Worm (Caenorhabditis elegans) whole organism, L1 larva: ENCODE results near the gene T09F3.5.

Experiments used
- C34B4.2 ChIP-seq: sonication (generic microtip); optimal IDR thresholded peaks from 2 replicates; lab custom pipeline; 2017; ENCODE audit warnings: mild to moderate bottlenecking, missing genetic modification characterization, missing compliant biosample characterization
- F16B12.6 ChIP-seq: fragments of 150-350 bp; optimal IDR thresholded peaks from 2 replicates; lab custom pipeline; 2014; ENCODE audit warnings: missing biosample characterization, missing genetic modification characterization
- Y116A8C.19 ChIP-seq: sonication (generic microtip); optimal IDR thresholded peaks from 2 replicates; lab custom pipeline; 2016; ENCODE audit warnings: missing compliant biosample characterization, missing genetic modification characterization, borderline replicate concordance
- aha-1 ChIP-seq: fragments of 150-350 bp; optimal IDR thresholded peaks from 2 replicates; lab custom pipeline; 2014; ENCODE audit warnings: missing biosample characterization, missing genetic modification characterization
- aly-2 ChIP-seq: fragments of 150-350 bp; optimal IDR thresholded peaks from 2 replicates; lab custom pipeline; 2014; ENCODE audit warnings: missing biosample characterization, missing genetic modification characterization
- ama-1 ChIP-seq: fragments of 150-350 bp; optimal IDR thresholded peaks from 2 replicates; lab custom pipeline; 2014
- ceh-63 ChIP-seq: fragments of 200-800 bp; sonication (Bioruptor generic); optimal IDR thresholded peaks from 2 replicates; lab custom pipeline; 2018; ENCODE audit warnings: mild to moderate bottlenecking, missing genetic modification characterization, missing compliant biosample characterization
- ceh-8 ChIP-seq: fragments of 200-800 bp; sonication (Bioruptor generic); optimal IDR thresholded peaks from 2 replicates; lab custom pipeline; 2018; ENCODE audit warnings: mild to moderate bottlenecking, missing genetic modification characterization, moderate library complexity, missing compliant biosample characterization
- ceh-88 ChIP-seq: fragments of 200-800 bp; sonication (Bioruptor generic); IDR thresholded peaks from 2 replicates; pipeline ENCODE4 v1.3.6; 2022; ENCODE audit warnings: missing genetic modification characterization, missing compliant biosample characterization
- ces-1 ChIP-seq: fragments of 150-350 bp; optimal IDR thresholded peaks from 2 replicates; lab custom pipeline; 2014; ENCODE audit warnings: missing biosample characterization, missing genetic modification reagents, missing genetic modification characterization
- dpl-1 ChIP-seq, 3 experiments: fragments of 150-350 bp in 2 of 3; sonication (generic microtip) in 1 of 3; optimal IDR thresholded peaks; 2 replicates each; lab custom pipeline; 2014 to 2017; ENCODE audit warnings: missing biosample characterization in 3 of 3, missing genetic modification characterization in 3 of 3, missing genetic modification reagents in 3 of 3
- dsc-1 ChIP-seq: sonication (generic microtip); optimal IDR thresholded peaks from 2 replicates; lab custom pipeline; 2016; ENCODE audit warnings: mild to moderate bottlenecking, missing genetic modification characterization, missing compliant biosample characterization
- egl-13 ChIP-seq: sonication (generic microtip); optimal IDR thresholded peaks from 2 replicates; lab custom pipeline; 2016; ENCODE audit warnings: missing genotype, missing genetic modification reagents, missing genetic modification characterization, missing compliant biosample characterization
- egl-27 ChIP-seq, 2 experiments: fragments of 150-350 bp in 1 of 2; sonication (generic microtip); optimal IDR thresholded peaks; 3 replicates each; lab custom pipeline; 2017 to 2018; ENCODE audit warnings: missing biosample characterization in 2 of 2, missing genetic modification characterization in 2 of 2, missing genetic modification reagents in 2 of 2
- elt-3 ChIP-seq, 6 experiments: fragments of 150-350 bp in 1 of 6; sonication (generic microtip); optimal IDR thresholded peaks; 2 replicates each; lab custom pipeline; 2017 to 2018; ENCODE audit warnings: missing biosample characterization in 6 of 6, missing genetic modification characterization in 6 of 6, inconsistent platforms in 1 of 6
- fkh-10 ChIP-seq: sonication (generic microtip); optimal IDR thresholded peaks from 2 replicates; lab custom pipeline; 2017; ENCODE audit warnings: missing biosample characterization, missing genetic modification reagents, missing genetic modification characterization
- hlh-4 ChIP-seq: sonication (generic microtip); optimal IDR thresholded peaks from 2 replicates; lab custom pipeline; 2016; ENCODE audit warnings: mild to moderate bottlenecking, missing genetic modification characterization, missing compliant biosample characterization
- hpl-2 ChIP-seq: fragments of 150-350 bp; optimal IDR thresholded peaks from 2 replicates; lab custom pipeline; 2014; ENCODE audit warnings: missing biosample characterization, missing genetic modification reagents, missing genetic modification characterization
- irx-1 ChIP-seq: sonication (generic microtip); optimal IDR thresholded peaks from 2 replicates; lab custom pipeline; 2016; ENCODE audit warnings: missing genetic modification characterization, missing compliant biosample characterization
- isw-1 ChIP-seq: fragments of 200-800 bp; sonication (Bioruptor generic); IDR thresholded peaks from 2 replicates; pipeline ENCODE4 v1.3.6; 2022; ENCODE audit warnings: missing genetic modification characterization, missing compliant biosample characterization
- jun-1 ChIP-seq: fragments of 150-350 bp; optimal IDR thresholded peaks from 2 replicates; lab custom pipeline; 2014; ENCODE audit warnings: missing biosample characterization, missing genetic modification reagents, missing genetic modification characterization
- lin-13 ChIP-seq: fragments of 150-350 bp; optimal IDR thresholded peaks from 2 replicates; lab custom pipeline; 2014; ENCODE audit warnings: missing biosample characterization, missing genetic modification reagents, missing genetic modification characterization
- lin-14 ChIP-seq: fragments of 200-800 bp; sonication (Bioruptor generic); optimal IDR thresholded peaks from 2 replicates; lab custom pipeline; 2018; ENCODE audit warnings: mild to moderate bottlenecking, missing genetic modification characterization, moderate library complexity, missing compliant biosample characterization
- lin-15B ChIP-seq: fragments of 150-350 bp; sonication (generic microtip); optimal IDR thresholded peaks from 3 replicates; lab custom pipeline; 2014; ENCODE audit warnings: missing biosample characterization, missing genetic modification characterization
- lir-3 ChIP-seq: sonication (generic microtip); optimal IDR thresholded peaks from 2 replicates; lab custom pipeline; 2016; ENCODE audit warnings: mild to moderate bottlenecking, missing genetic modification characterization, moderate library complexity, missing compliant biosample characterization; ENCODE audit not compliant: poor library complexity
- lsy-2 ChIP-seq, 2 experiments: fragments of 150-350 bp; optimal IDR thresholded peaks; 2 replicates each; lab custom pipeline; 2014; ENCODE audit warnings: missing biosample characterization in 2 of 2, missing genetic modification characterization in 2 of 2
- mab-9 ChIP-seq: fragments of 200-800 bp; sonication (Bioruptor generic); IDR thresholded peaks from 2 replicates; pipeline ENCODE4 v1.3.6; 2022; ENCODE audit warnings: missing genetic modification reagents, missing genetic modification characterization, missing compliant biosample characterization
- mdl-1 ChIP-seq, 2 experiments: fragments of 150-350 bp; optimal IDR thresholded peaks; 2 replicates each; lab custom pipeline; 2014 to 2017; ENCODE audit warnings: missing biosample characterization in 2 of 2, missing genetic modification characterization in 2 of 2, inconsistent platforms in 1 of 2
- mef-2 ChIP-seq: fragments of 150-350 bp; optimal IDR thresholded peaks from 2 replicates; lab custom pipeline; 2014; ENCODE audit warnings: missing biosample characterization, missing genetic modification characterization
- nhr-11 ChIP-seq: fragments of 150-350 bp; optimal IDR thresholded peaks from 2 replicates; lab custom pipeline; 2014; ENCODE audit warnings: missing biosample characterization, missing genetic modification characterization
- nhr-20 ChIP-seq: sonication (generic microtip); optimal IDR thresholded peaks from 2 replicates; lab custom pipeline; 2016; ENCODE audit warnings: mild to moderate bottlenecking, missing genetic modification characterization, missing compliant biosample characterization
- nhr-28 ChIP-seq: fragments of 150-350 bp; optimal IDR thresholded peaks from 2 replicates; lab custom pipeline; 2014; ENCODE audit warnings: missing biosample characterization, missing genetic modification characterization
- nhr-71 ChIP-seq: sonication (generic microtip); optimal IDR thresholded peaks from 2 replicates; lab custom pipeline; 2016; ENCODE audit warnings: mild to moderate bottlenecking, missing genetic modification characterization, moderate library complexity, missing compliant biosample characterization
- nhr-84 ChIP-seq: sonication (generic microtip); optimal IDR thresholded peaks from 2 replicates; lab custom pipeline; 2017; ENCODE audit warnings: missing biosample characterization, missing genetic modification characterization
- nhr-90 ChIP-seq: sonication (generic microtip); optimal IDR thresholded peaks from 2 replicates; lab custom pipeline; 2016; ENCODE audit warnings: mild to moderate bottlenecking, missing genetic modification characterization, missing compliant biosample characterization; ENCODE audit not compliant: poor library complexity
- pag-3 ChIP-seq: sonication (generic microtip); optimal IDR thresholded peaks from 2 replicates; lab custom pipeline; 2017; ENCODE audit warnings: missing genetic modification characterization, mild to moderate bottlenecking, missing compliant biosample characterization, antibody characterized with exemption, borderline replicate concordance; ENCODE audit not compliant: insufficient read depth
- pqm-1 ChIP-seq: sonication (generic microtip); optimal IDR thresholded peaks from 3 replicates; lab custom pipeline; 2017; ENCODE audit warnings: missing biosample characterization, missing genetic modification characterization
- rnt-1 ChIP-seq: sonication (generic microtip); optimal IDR thresholded peaks from 2 replicates; lab custom pipeline; 2016; ENCODE audit warnings: mild to moderate bottlenecking, missing genetic modification characterization, moderate library complexity, missing compliant biosample characterization
- skn-1 ChIP-seq: fragments of 150-350 bp; optimal IDR thresholded peaks from 2 replicates; lab custom pipeline; 2014; ENCODE audit warnings: missing biosample characterization, missing genetic modification characterization
- snpc-4 ChIP-seq: fragments of 150-350 bp; optimal IDR thresholded peaks from 2 replicates; lab custom pipeline; 2014; ENCODE audit warnings: missing biosample characterization, missing genetic modification characterization
- sox-4 ChIP-seq: sonication (generic microtip); optimal IDR thresholded peaks from 2 replicates; lab custom pipeline; 2016; ENCODE audit warnings: missing genetic modification characterization, missing compliant biosample characterization
- sup-37 ChIP-seq: fragments of 200-800 bp; sonication (Bioruptor generic); optimal IDR thresholded peaks from 2 replicates; lab custom pipeline; 2018; ENCODE audit warnings: mild to moderate bottlenecking, missing genetic modification characterization, missing compliant biosample characterization
- tbx-2 ChIP-seq: sonication (generic microtip); optimal IDR thresholded peaks from 2 replicates; lab custom pipeline; 2016; ENCODE audit warnings: missing genetic modification characterization, missing compliant biosample characterization
- unc-130 ChIP-seq: fragments of 150-350 bp; optimal IDR thresholded peaks from 2 replicates; lab custom pipeline; 2017; ENCODE audit warnings: missing biosample characterization, missing genetic modification characterization, inconsistent platforms
- unc-62 ChIP-seq: fragments of 150-350 bp; optimal IDR thresholded peaks from 2 replicates; lab custom pipeline; 2014; ENCODE audit warnings: missing biosample characterization, missing genetic modification reagents, missing genetic modification characterization
- unc-86 ChIP-seq: sonication (generic microtip); optimal IDR thresholded peaks from 2 replicates; lab custom pipeline; 2016; ENCODE audit warnings: missing genetic modification characterization, missing compliant biosample characterization
- unc-98 ChIP-seq: fragments of 200-800 bp; sonication (Bioruptor generic); IDR thresholded peaks from 2 replicates; pipeline ENCODE4 v1.3.6; 2022; ENCODE audit warnings: missing genetic modification characterization, missing compliant biosample characterization
- vab-15 ChIP-seq: sonication (generic microtip); optimal IDR thresholded peaks from 2 replicates; lab custom pipeline; 2017; ENCODE audit warnings: missing genotype, mild to moderate bottlenecking, missing genetic modification characterization, missing compliant biosample characterization
- zag-1 ChIP-seq: fragments of 150-350 bp; optimal IDR thresholded peaks from 2 replicates; lab custom pipeline; 2014; ENCODE audit warnings: missing biosample characterization, missing genetic modification characterization
- zip-4 ChIP-seq: fragments of 200-800 bp; sonication (Bioruptor generic); optimal IDR thresholded peaks from 2 replicates; lab custom pipeline; 2018; ENCODE audit warnings: mild to moderate bottlenecking, missing genetic modification characterization, moderate library complexity, missing compliant biosample characterization
- ztf-11 ChIP-seq, 2 experiments: sonication (generic microtip); optimal IDR thresholded peaks; 2 replicates each; lab custom pipeline; 2016 to 2017; ENCODE audit warnings: missing genetic modification characterization in 2 of 2, missing biosample characterization in 1 of 2, missing compliant biosample characterization in 1 of 2

The T09F3.5 gene

ce11 chrII:10382247-10382646 is 14.4 kb upstream of the T09F3.5 start (continued):
- peak in 1 of 2 experiments; percentile 39 for TF ChIP-seq egl-27 (tag; optimal IDR thresholded peaks at IDR 0.05; lab: Kevin White, UChicago)
- peak; percentile 22 for TF ChIP-seq irx-1 (tag; lab: Kevin White, UChicago)
- TF ChIP-seq zag-1, result no peak
- TF ChIP-seq pqm-1 (tag; lab: Kevin White, UChicago), result no peak
- TF ChIP-seq unc-130 (tag; lab: Kevin White, UChicago), result no peak
- no peak for TF ChIP-seq hpl-2
- TF ChIP-seq unc-62 (GFP tag; lab: Kevin White, UChicago), result no peak
- no peak for TF ChIP-seq ceh-63 (GFP tag; lab: Kevin White, UChicago)
- TF ChIP-seq dsc-1 (tag; lab: Kevin White, UChicago), result no peak
- no peak for TF ChIP-seq hlh-4 (tag; lab: Kevin White, UChicago)
- TF ChIP-seq tbx-2 (tag; lab: Kevin White, UChicago), result peak; percentile 28
- no peak for TF ChIP-seq ces-1 (GFP tag; lab: Kevin White, UChicago)
- TF ChIP-seq vab-15 (tag; lab: Kevin White, UChicago), result no peak
- peak; percentile 20 for TF ChIP-seq lin-13 (GFP tag; lab: Kevin White, UChicago)
- TF ChIP-seq nhr-28 (tag; lab: Kevin White, UChicago), result no peak
- peak; percentile 91 for TF ChIP-seq lin-14 (GFP tag; lab: Kevin White, UChicago)
- TF ChIP-seq isw-1 (GFP tag; lab: Robert Waterston, UW), result no peak
- TF ChIP-seq unc-98 (GFP tag; lab: Robert Waterston, UW), result no peak
- TF ChIP-seq C34B4.2 (tag; lab: Kevin White, UChicago), result no peak
- peak in 1 of 2 experiments; percentile 50 for TF ChIP-seq ztf-11 (tag; optimal IDR thresholded peaks at IDR 0.05; lab: Kevin White, UChicago)
- TF ChIP-seq lin-15B, result no peak
- TF ChIP-seq nhr-20 (tag; lab: Kevin White, UChicago), result peak; percentile 62
- TF ChIP-seq nhr-84 (tag; lab: Kevin White, UChicago), result no peak
- TF ChIP-seq pag-3, result no peak
- peak; percentile 15 to 27 (median 27) for TF ChIP-seq dpl-1 (GFP tag; optimal IDR thresholded peaks at IDR 0.05; lab: Kevin White, UChicago)
- no peak for TF ChIP-seq elt-3 (tag; optimal IDR thresholded peaks at IDR 0.05; lab: Kevin White, UChicago)
- TF ChIP-seq ceh-88 (GFP tag; lab: Robert Waterston, UW), result no peak
- no peak for TF ChIP-seq sox-4 (tag; lab: Kevin White, UChicago)
- TF ChIP-seq skn-1 (tag; lab: Kevin White, UChicago), result no peak
- TF ChIP-seq Y116A8C.19, result no peak
- TF ChIP-seq mef-2 (tag; lab: Kevin White, UChicago), result no peak
- no peak for TF ChIP-seq nhr-11 (tag; lab: Kevin White, UChicago)
- no peak for TF ChIP-seq F16B12.6 (tag; lab: Kevin White, UChicago)
- no peak for TF ChIP-seq mab-9 (GFP tag; lab: Robert Waterston, UW)
- no peak for TF ChIP-seq unc-86
- TF ChIP-seq ceh-8, result no peak
- no peak for TF ChIP-seq egl-13 (tag; lab: Kevin White, UChicago)
- no peak for TF ChIP-seq sup-37 (GFP tag; lab: Kevin White, UChicago)
- no peak for TF ChIP-seq zip-4 (GFP tag; lab: Kevin White, UChicago)
- TF ChIP-seq rnt-1 (tag; lab: Kevin White, UChicago), result peak; percentile 60
- no peak for TF ChIP-seq aha-1 (tag; lab: Kevin White, UChicago)
- TF ChIP-seq fkh-10 (GFP tag; lab: Kevin White, UChicago), result no peak
- no peak for TF ChIP-seq ama-1
- TF ChIP-seq aly-2 (tag; lab: Kevin White, UChicago), result no peak
- TF ChIP-seq nhr-71 (tag; lab: Kevin White, UChicago), result peak; percentile 64
- peak; percentile 13 for TF ChIP-seq lir-3 (tag; lab: Kevin White, UChicago)
- TF ChIP-seq snpc-4 (tag; lab: Kevin White, UChicago), result peak; percentile 11
- peak; percentile 69 for TF ChIP-seq nhr-90 (tag; lab: Kevin White, UChicago)
- no peak for TF ChIP-seq jun-1
- peak in 1 of 2 experiments; percentile 62 for TF ChIP-seq mdl-1 (tag; optimal IDR thresholded peaks at IDR 0.05; lab: Kevin White, UChicago)
- peak; percentile 11 to 65 for TF ChIP-seq lsy-2 (tag; optimal IDR thresholded peaks at IDR 0.05; lab: Kevin White, UChicago)
